Worm (Caenorhabditis elegans) whole organism, L1 larva: ENCODE data around the gene molo-1.
A peak's percentile ranks its signal among the peaks of the same experiment; 100 is the strongest.

Source experiments
- C16A3.4 ChIP-seq: fragments of 150-350 bp; optimal IDR thresholded peaks from 2 replicates; lab custom pipeline; 2014; ENCODE audit warnings: missing biosample characterization, missing genetic modification characterization
- C34B4.2 ChIP-seq: sonication (generic microtip); optimal IDR thresholded peaks from 2 replicates; lab custom pipeline; 2017; ENCODE audit warnings: mild to moderate bottlenecking, missing genetic modification characterization, missing compliant biosample characterization
- aly-2 ChIP-seq: fragments of 150-350 bp; optimal IDR thresholded peaks from 2 replicates; lab custom pipeline; 2014; ENCODE audit warnings: missing biosample characterization, missing genetic modification characterization
- ama-1 ChIP-seq: fragments of 150-350 bp; optimal IDR thresholded peaks from 2 replicates; lab custom pipeline; 2014
- ceh-90 ChIP-seq: sonication (generic microtip); optimal IDR thresholded peaks from 2 replicates; lab custom pipeline; 2016; ENCODE audit warnings: missing genetic modification characterization, missing compliant biosample characterization
- dpl-1 ChIP-seq, 3 experiments: fragments of 150-350 bp in 2 of 3; sonication (generic microtip) in 1 of 3; optimal IDR thresholded peaks; 2 replicates each; lab custom pipeline; 2014 to 2017; ENCODE audit warnings: missing biosample characterization in 3 of 3, missing genetic modification characterization in 3 of 3, missing genetic modification reagents in 3 of 3
- dsc-1 ChIP-seq: sonication (generic microtip); optimal IDR thresholded peaks from 2 replicates; lab custom pipeline; 2016; ENCODE audit warnings: mild to moderate bottlenecking, missing genetic modification characterization, missing compliant biosample characterization
- efl-1 ChIP-seq, 4 experiments: fragments of 150-350 bp; optimal IDR thresholded peaks in 3 of 4; peaks in 1 of 4; 1 replicate in 1 of 4; 2 replicates in 3 of 4; lab custom pipeline; 2014; ENCODE audit warnings: missing biosample characterization in 2 of 4, missing genetic modification characterization in 2 of 4, missing genetic modification reagents in 2 of 4
- egl-13 ChIP-seq: sonication (generic microtip); optimal IDR thresholded peaks from 2 replicates; lab custom pipeline; 2016; ENCODE audit warnings: missing genotype, missing genetic modification reagents, missing genetic modification characterization, missing compliant biosample characterization
- elt-2 ChIP-seq: sonication (generic microtip); optimal IDR thresholded peaks from 2 replicates; lab custom pipeline; 2016; ENCODE audit warnings: missing genetic modification characterization, mild to moderate bottlenecking, inconsistent platforms, missing compliant biosample characterization, missing genetic modification reagents
- ets-5 ChIP-seq: fragments of 200-800 bp; sonication (Bioruptor generic); IDR thresholded peaks from 2 replicates; pipeline ENCODE4 v1.3.6; 2022; ENCODE audit warnings: missing genetic modification characterization, missing compliant biosample characterization
- fkh-8 ChIP-seq: sonication (generic microtip); optimal IDR thresholded peaks from 2 replicates; lab custom pipeline; 2016; ENCODE audit warnings: mild to moderate bottlenecking, missing genetic modification characterization, missing compliant biosample characterization
- grh-1 ChIP-seq: fragments of 200-800 bp; sonication (Bioruptor generic); IDR thresholded peaks from 2 replicates; pipeline ENCODE4 v1.3.6; 2022; ENCODE audit warnings: missing genetic modification reagents, missing genetic modification characterization, missing compliant biosample characterization
- hlh-17 ChIP-seq: fragments of 200-800 bp; sonication (Bioruptor generic); optimal IDR thresholded peaks from 2 replicates; lab custom pipeline; 2018; ENCODE audit warnings: missing genetic modification characterization, mild to moderate bottlenecking, missing compliant biosample characterization, moderate library complexity, borderline replicate concordance
- jun-1 ChIP-seq: fragments of 150-350 bp; optimal IDR thresholded peaks from 2 replicates; lab custom pipeline; 2014; ENCODE audit warnings: missing biosample characterization, missing genetic modification reagents, missing genetic modification characterization
- lin-14 ChIP-seq: fragments of 200-800 bp; sonication (Bioruptor generic); optimal IDR thresholded peaks from 2 replicates; lab custom pipeline; 2018; ENCODE audit warnings: mild to moderate bottlenecking, missing genetic modification characterization, moderate library complexity, missing compliant biosample characterization
- lin-15B ChIP-seq: fragments of 150-350 bp; sonication (generic microtip); optimal IDR thresholded peaks from 3 replicates; lab custom pipeline; 2014; ENCODE audit warnings: missing biosample characterization, missing genetic modification characterization
- lin-35 ChIP-seq, 2 experiments: fragments of 150-350 bp; optimal IDR thresholded peaks; 2 replicates each; lab custom pipeline; 2014; ENCODE audit warnings: missing biosample characterization in 2 of 2, missing genetic modification characterization in 2 of 2, missing genetic modification reagents in 2 of 2
- lsy-2 ChIP-seq, 2 experiments: fragments of 150-350 bp; optimal IDR thresholded peaks; 2 replicates each; lab custom pipeline; 2014; ENCODE audit warnings: missing biosample characterization in 2 of 2, missing genetic modification characterization in 2 of 2
- nhr-11 ChIP-seq: fragments of 150-350 bp; optimal IDR thresholded peaks from 2 replicates; lab custom pipeline; 2014; ENCODE audit warnings: missing biosample characterization, missing genetic modification characterization
- nhr-12 ChIP-seq: sonication (generic microtip); optimal IDR thresholded peaks from 2 replicates; lab custom pipeline; 2017; ENCODE audit warnings: missing biosample characterization, missing genetic modification characterization
- nhr-19 ChIP-seq: fragments of 200-800 bp; sonication (Bioruptor generic); conservative IDR thresholded peaks from 2 replicates; pipeline ENCODE4 v1.3.6; 2022; ENCODE audit warnings: missing genetic modification characterization, missing compliant biosample characterization
- nhr-20 ChIP-seq: sonication (generic microtip); optimal IDR thresholded peaks from 2 replicates; lab custom pipeline; 2016; ENCODE audit warnings: mild to moderate bottlenecking, missing genetic modification characterization, missing compliant biosample characterization
- nhr-28 ChIP-seq: fragments of 150-350 bp; optimal IDR thresholded peaks from 2 replicates; lab custom pipeline; 2014; ENCODE audit warnings: missing biosample characterization, missing genetic modification characterization
- nhr-77 ChIP-seq: fragments of 150-350 bp; optimal IDR thresholded peaks from 2 replicates; lab custom pipeline; 2014; ENCODE audit warnings: missing biosample characterization, missing genetic modification characterization
- nhr-84 ChIP-seq: sonication (generic microtip); optimal IDR thresholded peaks from 2 replicates; lab custom pipeline; 2017; ENCODE audit warnings: missing biosample characterization, missing genetic modification characterization
- nhr-85 ChIP-seq: sonication (generic microtip); peaks from one replicate; lab custom pipeline; 2016; ENCODE audit warnings: missing genetic modification characterization, inconsistent platforms, missing compliant biosample characterization
- nhr-90 ChIP-seq: sonication (generic microtip); optimal IDR thresholded peaks from 2 replicates; lab custom pipeline; 2016; ENCODE audit warnings: mild to moderate bottlenecking, missing genetic modification characterization, missing compliant biosample characterization; ENCODE audit not compliant: poor library complexity
- pag-3 ChIP-seq: sonication (generic microtip); optimal IDR thresholded peaks from 2 replicates; lab custom pipeline; 2017; ENCODE audit warnings: missing genetic modification characterization, mild to moderate bottlenecking, missing compliant biosample characterization, antibody characterized with exemption, borderline replicate concordance; ENCODE audit not compliant: insufficient read depth
- pax-3 ChIP-seq: fragments of 200-800 bp; sonication (Bioruptor generic); optimal IDR thresholded peaks from 2 replicates; lab custom pipeline; 2018; ENCODE audit warnings: mild to moderate bottlenecking, missing genetic modification characterization, moderate library complexity, missing compliant biosample characterization
- pqm-1 ChIP-seq: sonication (generic microtip); optimal IDR thresholded peaks from 3 replicates; lab custom pipeline; 2017; ENCODE audit warnings: missing biosample characterization, missing genetic modification characterization
- rnt-1 ChIP-seq: sonication (generic microtip); optimal IDR thresholded peaks from 2 replicates; lab custom pipeline; 2016; ENCODE audit warnings: mild to moderate bottlenecking, missing genetic modification characterization, moderate library complexity, missing compliant biosample characterization
- snu-23 ChIP-seq: sonication (generic microtip); optimal IDR thresholded peaks from 2 replicates; lab custom pipeline; 2016; ENCODE audit warnings: missing genetic modification characterization, missing compliant biosample characterization
- sup-37 ChIP-seq: fragments of 200-800 bp; sonication (Bioruptor generic); optimal IDR thresholded peaks from 2 replicates; lab custom pipeline; 2018; ENCODE audit warnings: mild to moderate bottlenecking, missing genetic modification characterization, missing compliant biosample characterization
- tbx-2 ChIP-seq: sonication (generic microtip); optimal IDR thresholded peaks from 2 replicates; lab custom pipeline; 2016; ENCODE audit warnings: missing genetic modification characterization, missing compliant biosample characterization
- tlp-1 ChIP-seq: fragments of 150-350 bp; optimal IDR thresholded peaks from 2 replicates; lab custom pipeline; 2014; ENCODE audit warnings: missing biosample characterization, missing genetic modification characterization
- unc-130 ChIP-seq: fragments of 150-350 bp; optimal IDR thresholded peaks from 2 replicates; lab custom pipeline; 2017; ENCODE audit warnings: missing biosample characterization, missing genetic modification characterization, inconsistent platforms
- unc-30 ChIP-seq: sonication (generic microtip); optimal IDR thresholded peaks from 2 replicates; lab custom pipeline; 2017; ENCODE audit warnings: missing biosample characterization, missing genetic modification characterization
- xbp-1 ChIP-seq: sonication (generic microtip); optimal IDR thresholded peaks from 2 replicates; lab custom pipeline; 2016; ENCODE audit warnings: missing genetic modification characterization, missing compliant biosample characterization
- ztf-11 ChIP-seq, 2 experiments: sonication (generic microtip); optimal IDR thresholded peaks; 2 replicates each; lab custom pipeline; 2016 to 2017; ENCODE audit warnings: missing genetic modification characterization in 2 of 2, missing biosample characterization in 1 of 2, missing compliant biosample characterization in 1 of 2

The molo-1 gene

ce11 chrIII:5582766-5583165, 9.0 kb downstream of the molo-1 start, which contains the start of the genes F56D2.8 and uev-2:
F56D2.8 (minus strand) TSS chrIII:5582866.
uev-2 (plus strand) TSS chrIII:5583125.
- TF ChIP-seq tbx-2 (tag; lab: Kevin White, UChicago) (no peak), fkh-8 (tag; lab: Kevin White, UChicago) (peak; percentile 57), egl-13 (tag; lab: Kevin White, UChicago) (no peak), dsc-1 (peak; percentile 25), hlh-17 (GFP tag; lab: Kevin White, UChicago) (no peak), sup-37 (no peak)

ce11 chrIII:5584647-5585046, 10.9 kb downstream of the molo-1 start, which contains the start of gene F56D2.3:
F56D2.3 (plus strand) TSS chrIII:5584947.
- no peak for TF ChIP-seq tlp-1 (tag; lab: Kevin White, UChicago)
- TF ChIP-seq xbp-1 (tag; lab: Kevin White, UChicago) = no peak
- TF ChIP-seq snu-23 (GFP tag; lab: Kevin White, UChicago) = no peak
- TF ChIP-seq nhr-12 (tag; lab: Kevin White, UChicago) = no peak
- TF ChIP-seq hlh-17 (GFP tag; lab: Kevin White, UChicago) = no peak
- TF ChIP-seq ztf-11 (tag; optimal IDR thresholded peaks at IDR 0.05; lab: Kevin White, UChicago) = no peak
- no peak for TF ChIP-seq nhr-19

ce11 chrIII:5585711-5586110, 11.9 kb downstream of the molo-1 start:
- TF ChIP-seq tlp-1 (tag; lab: Kevin White, UChicago) (no peak), C34B4.2 (tag; lab: Kevin White, UChicago) (no peak), efl-1 (optimal IDR thresholded peaks at IDR 0.05; lab: Kevin White, UChicago) (no peak), efl-1 (GFP tag; optimal IDR thresholded peaks at IDR 0.05 in 1 of 2; lab: Kevin White, UChicago) (peak in 1 of 2 experiments; percentile 82), pag-3 (tag; lab: Kevin White, UChicago) (no peak)

- TF ChIP-seq lin-15B = peak; percentile 31
- peak; percentile 18 to 82 for TF ChIP-seq efl-1 (optimal IDR thresholded peaks at IDR 0.05; lab: Kevin White, UChicago)
- peak; percentile 86 to 98 for TF ChIP-seq efl-1 (GFP tag; optimal IDR thresholded peaks at IDR 0.05 in 1 of 2; lab: Kevin White, UChicago)
- TF ChIP-seq snu-23 (GFP tag; lab: Kevin White, UChicago) = no peak
- no peak for TF ChIP-seq nhr-85 (tag; lab: Kevin White, UChicago)
- TF ChIP-seq lsy-2 (tag; optimal IDR thresholded peaks at IDR 0.05; lab: Kevin White, UChicago) = peak in 1 of 2 experiments; percentile 64
- TF ChIP-seq lin-35 (GFP tag; optimal IDR thresholded peaks at IDR 0.05; lab: Kevin White, UChicago) = peak; percentile 71 to 91
- no peak for TF ChIP-seq ama-1 (lab: Kevin White, UChicago)
- TF ChIP-seq nhr-28 (tag; lab: Kevin White, UChicago) = no peak
- TF ChIP-seq dpl-1 (GFP tag; optimal IDR thresholded peaks at IDR 0.05; lab: Kevin White, UChicago) = peak; percentile 64 to 87 (median 77)
These were observed 13.1 kb downstream of the molo-1 start, which contains the start of gene F56D2.2 for ce11 chrIII:5586925-5587324. F56D2.2 (plus strand) TSS chrIII:5587263.

- peak; percentile 27 for TF ChIP-seq aly-2 (tag; lab: Kevin White, UChicago)
- no peak for TF ChIP-seq ets-5
- no peak for TF ChIP-seq xbp-1 (tag; lab: Kevin White, UChicago)
- TF ChIP-seq C16A3.4 (tag; lab: Kevin White, UChicago) = no peak
- no peak for TF ChIP-seq grh-1 (GFP tag; lab: Robert Waterston, UW)
- TF ChIP-seq rnt-1 (tag; lab: Kevin White, UChicago) = no peak
These were observed 15.0 kb downstream of the molo-1 start for ce11 chrIII:5588746-5589145.

- TF ChIP-seq ceh-90 (tag; lab: Kevin White, UChicago) (no peak), nhr-11 (tag; lab: Kevin White, UChicago) (no peak), nhr-20 (peak; percentile 66), nhr-90 (tag; lab: Kevin White, UChicago) (peak; percentile 34), lin-14 (GFP tag; lab: Kevin White, UChicago) (peak; percentile 75), xbp-1 (tag; lab: Kevin White, UChicago) (peak; percentile 73), dsc-1 (peak; percentile 45), pqm-1 (no peak), elt-2 (tag; lab: Kevin White, UChicago) (peak; percentile 2), pax-3 (tag; lab: Kevin White, UChicago) (peak; percentile 15), unc-30 (tag; lab: Kevin White, UChicago) (no peak), fkh-8 (tag; lab: Kevin White, UChicago) (peak; percentile 72), lin-35 (GFP tag; optimal IDR thresholded peaks at IDR 0.05; lab: Kevin White, UChicago) (peak; percentile 82 to 85), nhr-84 (no peak), tlp-1 (tag; lab: Kevin White, UChicago) (no peak), nhr-77 (tag; lab: Kevin White, UChicago) (peak; percentile 51), jun-1 (tag; lab: Kevin White, UChicago) (peak; percentile 22), unc-130 (tag; lab: Kevin White, UChicago) (peak; percentile 78), efl-1 (optimal IDR thresholded peaks at IDR 0.05; lab: Kevin White, UChicago) (peak; percentile 81 to 83), efl-1 (GFP tag; optimal IDR thresholded peaks at IDR 0.05 in 1 of 2; lab: Kevin White, UChicago) (peak; percentile 76 to 97)
These were observed 17.9 kb downstream of the molo-1 start, which contains the start of the genes ddx-15 and ucr-1 for ce11 chrIII:5591668-5592149. ddx-15 (minus strand) TSS chrIII:5591718. ucr-1 (plus strand) TSS chrIII:5592135.
